Fruit fly (Drosophila melanogaster) whole organism, adult: Measurements from ENCODE around the gene CG14322.

ENCODE experiments used
- CG12768 ChIP-seq: fragments of 200-800 bp; sonication (Bioruptor generic); optimal IDR thresholded peaks from 2 replicates; lab custom pipeline; 2017; ENCODE audit warnings: missing biosample characterization, missing genetic modification characterization, mild to moderate bottlenecking, moderate library complexity, missing genetic modification reagents
- CG1620 ChIP-seq: fragments of 200-800 bp; sonication (Bioruptor generic); optimal IDR thresholded peaks from 2 replicates; lab custom pipeline; 2016; ENCODE audit warnings: missing biosample characterization, missing genetic modification characterization
- CG33017 ChIP-seq: fragments of 200-800 bp; sonication (Bioruptor generic); optimal IDR thresholded peaks from 2 replicates; lab custom pipeline; 2018; ENCODE audit warnings: missing biosample characterization, mild to moderate bottlenecking, missing genetic modification characterization, moderate library complexity
- CG7045 ChIP-seq: fragments of 200-800 bp; sonication (Bioruptor generic); optimal IDR thresholded peaks from 2 replicates; lab custom pipeline; 2017; ENCODE audit warnings: missing biosample characterization, mild to moderate bottlenecking, missing genetic modification characterization
- CG7101 ChIP-seq: fragments of 200-800 bp; sonication (Bioruptor generic); optimal IDR thresholded peaks from 2 replicates; lab custom pipeline; 2018; ENCODE audit warnings: missing biosample characterization, mild to moderate bottlenecking, missing genetic modification characterization, moderate library complexity
- Clk ChIP-seq: fragments of 200-800 bp; sonication (Bioruptor generic); optimal IDR thresholded peaks from 2 replicates; lab custom pipeline; 2017; ENCODE audit warnings: missing biosample characterization, missing genetic modification characterization
- Crg-1 ChIP-seq: fragments of 200-800 bp; sonication (Bioruptor generic); optimal IDR thresholded peaks from 2 replicates; lab custom pipeline; 2016; ENCODE audit warnings: missing biosample characterization, missing genetic modification characterization
- Mnt ChIP-seq: fragments of 200-800 bp; sonication (Bioruptor generic); optimal IDR thresholded peaks from 2 replicates; lab custom pipeline; 2016; ENCODE audit warnings: missing biosample characterization, mild to moderate bottlenecking, missing genetic modification characterization
- bab1 ChIP-seq: fragments of 200-800 bp; sonication (Bioruptor generic); optimal IDR thresholded peaks from 3 replicates; lab custom pipeline; 2019; ENCODE audit warnings: missing biosample characterization, mild to moderate bottlenecking, missing genetic modification characterization, moderate library complexity
- cic ChIP-seq: fragments of 200-800 bp; sonication (Bioruptor generic); optimal IDR thresholded peaks from 2 replicates; lab custom pipeline; 2017; ENCODE audit warnings: missing biosample characterization, mild to moderate bottlenecking, missing genetic modification characterization, moderate library complexity
- kay ChIP-seq: fragments of 200-800 bp; sonication (Bioruptor generic); peaks from one replicate; lab custom pipeline; 2016; ENCODE audit warnings: missing biosample characterization, missing genetic modification characterization, borderline replicate concordance
- ovo ChIP-seq: fragments of 200-800 bp; sonication (Bioruptor generic); optimal IDR thresholded peaks from 2 replicates; lab custom pipeline; 2016; ENCODE audit warnings: missing biosample characterization, missing genetic modification characterization
- pad ChIP-seq: fragments of 200-800 bp; sonication (Bioruptor generic); optimal IDR thresholded peaks from 3 replicates; lab custom pipeline; 2017; ENCODE audit warnings: missing biosample characterization, missing genetic modification characterization, mild to moderate bottlenecking, moderate library complexity, missing genetic modification reagents
- tj ChIP-seq: fragments of 200-800 bp; sonication (Bioruptor generic); optimal IDR thresholded peaks from 3 replicates; lab custom pipeline; 2017; ENCODE audit warnings: missing biosample characterization, mild to moderate bottlenecking, missing genetic modification characterization, moderate library complexity

DNA sequence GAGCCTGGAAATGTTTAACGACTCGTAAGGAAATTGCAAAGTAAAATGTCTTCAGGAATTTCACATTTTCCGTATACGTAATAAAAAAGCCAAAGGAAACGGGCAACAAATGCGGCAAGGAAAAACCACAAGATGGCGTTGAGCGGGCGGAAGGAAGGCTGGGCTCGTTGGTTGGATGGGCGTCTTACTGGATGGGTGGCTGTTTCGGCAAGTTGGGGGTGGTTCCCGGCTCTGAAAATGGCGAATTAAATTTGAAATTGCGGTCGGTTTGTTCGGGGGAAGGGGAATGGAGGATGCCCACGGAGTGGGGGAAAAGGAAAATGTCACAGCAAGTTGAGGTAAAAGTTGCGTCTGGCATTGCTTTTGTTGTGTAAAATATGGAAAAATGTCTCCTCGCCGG lies 47.8 kb upstream of the CG14322 start:
- TF ChIP-seq CG33017 = no peak
- TF ChIP-seq tj (GFP tag; lab: Kevin White, UChicago) = no peak
- TF ChIP-seq bab1 (GFP tag; lab: Kevin White, UChicago) = no peak
- TF ChIP-seq Clk (GFP tag; lab: Kevin White, UChicago) = no peak
- TF ChIP-seq CG7045 (GFP tag; lab: Kevin White, UChicago) = no peak
- no peak for TF ChIP-seq Mnt (GFP tag; lab: Kevin White, UChicago)
- no peak for TF ChIP-seq pad (GFP tag; lab: Kevin White, UChicago)
- TF ChIP-seq Crg-1 (GFP tag; lab: Kevin White, UChicago) = no peak
- no peak for TF ChIP-seq cic (GFP tag; lab: Kevin White, UChicago)
- TF ChIP-seq kay (GFP tag; lab: Kevin White, UChicago) = no peak
- no peak for TF ChIP-seq ovo (GFP tag; lab: Kevin White, UChicago)
- no peak for TF ChIP-seq CG7101 (tag; lab: Kevin White, UChicago)
- no peak for TF ChIP-seq CG12768
- no peak for TF ChIP-seq CG1620 (GFP tag; lab: Kevin White, UChicago)
